Worm (Caenorhabditis elegans): ENCODE results near the gene Y46G5A.18.

Gene Y46G5A.18

DNA sequence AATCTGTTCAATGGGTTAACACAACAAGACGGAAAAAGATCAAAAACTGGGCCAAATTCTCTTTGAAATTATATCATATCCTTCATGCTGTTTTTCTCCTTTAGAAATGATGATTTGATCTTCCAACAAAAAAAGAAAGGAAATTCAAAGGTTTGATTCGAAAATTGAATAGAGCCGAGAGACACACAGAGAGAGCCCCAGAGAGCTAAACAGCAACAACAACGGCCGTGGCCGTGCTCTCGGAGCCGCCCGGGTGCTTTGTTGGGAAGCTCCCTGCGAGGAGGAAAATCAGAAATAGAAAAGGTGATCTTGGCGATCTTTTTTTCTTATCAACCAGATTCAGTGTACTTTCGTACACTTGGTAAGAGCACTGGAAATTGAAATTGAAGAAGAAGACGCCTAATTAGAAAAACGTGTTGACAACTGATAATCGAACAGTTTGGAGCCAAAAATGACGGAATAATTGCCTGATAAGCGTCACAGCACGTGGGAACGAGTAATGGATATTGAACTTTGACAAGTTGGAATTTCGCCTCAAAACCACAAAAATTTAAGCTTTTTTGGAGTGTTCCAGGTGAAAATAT is 7.8 kb downstream of the Y46G5A.18 start:
- TF ChIP-seq blmp-1 (tag; optimal IDR thresholded peaks at IDR 0.05; ENCODE audit: insufficient read depth) (no peak), fos-1 (tag; optimal IDR thresholded peaks at IDR 0.05) (peak; percentile 52), lin-13 (GFP tag; optimal IDR thresholded peaks at IDR 0.05) (peak; percentile 25), sma-9 (GFP tag; optimal IDR thresholded peaks at IDR 0.05) (peak; percentile 50), sma-9 (tag; optimal IDR thresholded peaks at IDR 0.05) (no peak), crh-2 (tag; optimal IDR thresholded peaks at IDR 0.05) (peak; percentile 61), nhr-11 (tag; optimal IDR thresholded peaks at IDR 0.05) (no peak), elt-1 (tag; optimal IDR thresholded peaks at IDR 0.05) (no peak), ama-1 (optimal IDR thresholded peaks at IDR 0.05) (peak; percentile 36), C34F6.9 (tag; optimal IDR thresholded peaks at IDR 0.05) (peak; percentile 30), lsy-2 (tag; optimal IDR thresholded peaks at IDR 0.05) (peak in 1 of 2 experiments; percentile 26)

DNA sequence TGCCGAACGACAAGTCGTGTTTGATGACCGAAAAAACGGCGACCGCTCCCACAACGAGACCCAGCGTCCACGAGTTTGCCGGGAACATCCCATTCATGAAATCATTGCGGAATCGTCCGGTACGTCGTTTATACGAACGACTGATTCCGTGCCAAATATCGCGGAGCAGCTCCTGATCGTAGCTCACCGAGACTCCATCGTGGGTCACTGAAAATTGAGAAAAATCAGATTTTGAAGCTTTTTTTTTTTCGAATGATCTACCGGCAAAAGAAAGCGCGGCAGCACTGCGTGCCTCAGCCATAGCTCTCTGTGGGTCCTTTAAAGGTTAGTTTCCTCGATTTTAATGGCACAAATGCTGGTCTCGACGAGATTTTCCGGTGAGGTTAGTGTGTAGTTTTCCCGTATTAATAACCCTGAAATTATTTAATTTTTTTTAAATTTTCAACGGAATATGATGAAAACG is 9.0 kb downstream of the Y46G5A.18 start, which contains the start of gene cpt-1:
Gene cpt-1 (minus strand): TSS at position 413 of the 463 bp plus-strand sequence.
- TF ChIP-seq nhr-21 (tag; optimal IDR thresholded peaks at IDR 0.05) (no peak), nhr-237 (tag; optimal IDR thresholded peaks at IDR 0.05) (no peak), mdl-1 (tag; optimal IDR thresholded peaks at IDR 0.05) (no peak), crh-2 (tag; optimal IDR thresholded peaks at IDR 0.05) (no peak), lin-39 (tag; optimal IDR thresholded peaks at IDR 0.05) (no peak), sma-3 (GFP tag; optimal IDR thresholded peaks at IDR 0.05) (no peak), ceh-16 (tag; optimal IDR thresholded peaks at IDR 0.05) (no peak), nhr-10 (tag; optimal IDR thresholded peaks at IDR 0.05) (no peak)

DNA sequence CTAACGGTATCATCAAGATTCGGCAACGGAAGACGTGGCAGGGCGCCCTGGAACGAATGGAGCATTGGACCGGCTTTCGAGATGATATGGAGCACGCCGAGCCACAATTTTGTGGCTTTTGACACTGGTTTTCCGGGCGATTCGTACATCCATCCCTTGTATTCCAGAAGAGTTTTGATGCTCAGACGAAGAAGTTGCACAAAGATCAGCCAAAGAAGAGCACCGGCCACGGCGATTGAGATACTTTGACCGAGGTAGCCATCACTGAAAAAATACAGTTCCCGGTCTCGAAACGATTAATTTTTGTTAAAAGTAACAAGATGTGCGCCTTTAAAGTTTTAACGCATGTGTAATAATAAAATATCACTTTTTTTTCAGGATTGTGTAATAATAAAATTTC is 9.9 kb downstream of the Y46G5A.18 start:
- TF ChIP-seq nhr-10 (tag; optimal IDR thresholded peaks at IDR 0.05) = no peak
- peak; percentile 18 for TF ChIP-seq ztf-4 (tag; optimal IDR thresholded peaks at IDR 0.05)

DNA sequence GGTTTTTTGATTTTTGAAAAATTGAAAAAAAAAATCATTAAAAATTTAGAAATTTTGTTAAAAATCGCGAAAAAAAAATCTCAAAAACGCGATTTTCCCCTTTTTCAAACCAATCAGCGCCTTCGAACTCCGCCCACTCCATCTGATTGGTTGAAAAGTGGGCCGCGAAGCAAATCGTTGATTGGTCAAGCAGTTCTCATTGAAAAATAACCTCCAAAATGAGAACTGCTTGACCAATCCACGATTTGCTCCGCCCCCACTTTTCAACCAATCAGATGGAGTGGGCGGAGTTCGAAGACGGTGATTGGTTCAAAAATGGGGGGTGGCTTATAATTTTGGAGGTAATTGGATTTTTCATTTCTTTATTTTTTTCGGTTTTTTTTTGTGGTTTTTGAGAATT is 14.7 kb downstream of the Y46G5A.18 start:
- TF ChIP-seq sma-3 (GFP tag; optimal IDR thresholded peaks at IDR 0.05) = no peak
- no peak for TF ChIP-seq nhr-12 (tag; optimal IDR thresholded peaks at IDR 0.05)
- no peak for TF ChIP-seq C34F6.9 (tag; optimal IDR thresholded peaks at IDR 0.05)
- TF ChIP-seq R02D3.7 (tag; optimal IDR thresholded peaks at IDR 0.05) = no peak
- no peak for TF ChIP-seq unc-55 (GFP tag; optimal IDR thresholded peaks at IDR 0.05)
- no peak for TF ChIP-seq sma-9 (GFP tag; optimal IDR thresholded peaks at IDR 0.05)
- TF ChIP-seq sma-9 (tag; optimal IDR thresholded peaks at IDR 0.05) = no peak
- TF ChIP-seq aly-2 (tag; optimal IDR thresholded peaks at IDR 0.05) = no peak
- TF ChIP-seq mbf-1 (tag; optimal IDR thresholded peaks at IDR 0.05) = no peak
- no peak for TF ChIP-seq nhr-25 (tag; optimal IDR thresholded peaks at IDR 0.05)
- no peak for TF ChIP-seq peb-1 (tag; optimal IDR thresholded peaks at IDR 0.05)
- TF ChIP-seq blmp-1 (tag; optimal IDR thresholded peaks at IDR 0.05; ENCODE audit: insufficient read depth) = no peak
- TF ChIP-seq nhr-21 (tag; optimal IDR thresholded peaks at IDR 0.05) = no peak
- no peak for TF ChIP-seq Y55F3AM.14 (GFP tag; optimal IDR thresholded peaks at IDR 0.05)
- TF ChIP-seq dmd-4 (tag; optimal IDR thresholded peaks at IDR 0.05) = no peak
- TF ChIP-seq nhr-23 (tag; optimal IDR thresholded peaks at IDR 0.05) = no peak
- no peak for TF ChIP-seq nhr-77 (tag; optimal IDR thresholded peaks at IDR 0.05)
- TF ChIP-seq zag-1 (tag; optimal IDR thresholded peaks at IDR 0.05) = no peak
- no peak for TF ChIP-seq nhr-237 (tag; optimal IDR thresholded peaks at IDR 0.05)
- no peak for TF ChIP-seq nhr-10 (tag; optimal IDR thresholded peaks at IDR 0.05)
- TF ChIP-seq mab-5 (tag; optimal IDR thresholded peaks at IDR 0.05) = no peak

DNA sequence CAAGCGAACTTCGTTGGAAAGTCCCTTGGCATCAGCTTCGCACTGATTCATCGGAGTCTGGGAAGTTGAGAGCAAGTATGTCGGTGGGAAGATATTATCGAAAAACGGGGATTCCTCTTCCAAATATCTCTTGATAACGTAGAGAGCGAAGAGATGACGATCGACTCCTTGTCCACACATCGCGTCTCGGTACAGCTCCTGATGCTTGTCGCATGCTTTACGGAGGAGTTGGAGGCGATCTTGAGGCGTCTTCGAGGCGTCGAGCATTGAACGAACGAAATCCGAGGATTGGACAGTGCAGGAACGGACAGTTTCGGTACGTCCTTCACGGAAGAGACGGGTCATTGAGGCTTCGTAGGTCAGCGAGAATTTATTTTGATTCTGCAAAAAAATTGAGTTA is 15.6 kb downstream of the Y46G5A.18 start:
- no peak for TF ChIP-seq sem-4 (tag; optimal IDR thresholded peaks at IDR 0.05)
- TF ChIP-seq unc-62 (GFP tag; optimal IDR thresholded peaks at IDR 0.05) = no peak
- TF ChIP-seq lsy-2 (tag; optimal IDR thresholded peaks at IDR 0.05) = no peak
- no peak for TF ChIP-seq egl-27 (tag; optimal IDR thresholded peaks at IDR 0.05)
- TF ChIP-seq lin-39 (tag; optimal IDR thresholded peaks at IDR 0.05) = no peak
- no peak for TF ChIP-seq F13H6.1 (tag; optimal IDR thresholded peaks at IDR 0.05)
- no peak for TF ChIP-seq R02D3.7 (tag; optimal IDR thresholded peaks at IDR 0.05)
- no peak for TF ChIP-seq lin-13 (GFP tag; optimal IDR thresholded peaks at IDR 0.05)

Measured in whole organism, L2 larva.